Fruit fly (Drosophila melanogaster) whole organism, prepupa: Measurements from ENCODE around the gene Tbc1d22.

Experiments
- Blimp-1 ChIP-seq: fragments of 200-800 bp; sonication (Bioruptor generic); optimal IDR thresholded peaks from 3 replicates; lab custom pipeline; 2017; ENCODE audit warnings: missing biosample characterization, missing genetic modification characterization, mild to moderate bottlenecking, moderate library complexity, missing genetic modification reagents
- CG4318 ChIP-seq: fragments of 200-800 bp; sonication (Bioruptor generic); optimal IDR thresholded peaks from 3 replicates; lab custom pipeline; 2017; ENCODE audit warnings: missing biosample characterization, mild to moderate bottlenecking, missing genetic modification characterization

- no peak for TF ChIP-seq CG4318 (GFP tag; lab: Kevin White, UChicago)
- TF ChIP-seq Blimp-1 (GFP tag; lab: Kevin White, UChicago): peak; percentile 74
Observed at dm6 chr3R:21107907-21108591, 6.0 kb downstream of the Tbc1d22 start, which contains the start of the genes Sec15 and rtet.
